Fruit fly (Drosophila melanogaster) whole organism, pupa: Measurements from ENCODE around the gene CG33630.

ENCODE experiments used
- CG10348 ChIP-seq: fragments of 200-800 bp; sonication (Bioruptor generic); IDR thresholded peaks from 2 replicates; pipeline ENCODE4 v1.3.6; 2022; ENCODE audit warnings: missing biosample characterization, missing genetic modification characterization
- CG12605 ChIP-seq: fragments of 200-800 bp; sonication (Bioruptor generic); IDR thresholded peaks from 2 replicates; pipeline ENCODE4 v1.3.6; 2022; ENCODE audit warnings: missing biosample characterization, missing genetic modification characterization
- CG13204 ChIP-seq: fragments of 200-800 bp; sonication (Bioruptor generic); optimal IDR thresholded peaks from 2 replicates; lab custom pipeline; 2018; ENCODE audit warnings: missing biosample characterization, mild to moderate bottlenecking, missing genetic modification characterization, moderate library complexity
- CG14655 ChIP-seq: fragments of 200-800 bp; sonication (Bioruptor generic); optimal IDR thresholded peaks from 3 replicates; lab custom pipeline; 2017; ENCODE audit warnings: mild to moderate bottlenecking, missing biosample characterization, missing genetic modification reagents, missing genetic modification characterization
- CG15710 ChIP-seq: fragments of 200-800 bp; sonication (Bioruptor generic); optimal IDR thresholded peaks from 2 replicates; lab custom pipeline; 2018; ENCODE audit warnings: missing biosample characterization, mild to moderate bottlenecking, missing genetic modification characterization, moderate library complexity
- CG17806 ChIP-seq: fragments of 200-800 bp; sonication (Bioruptor generic); optimal IDR thresholded peaks from 2 replicates; lab custom pipeline; 2018; ENCODE audit warnings: missing biosample characterization, mild to moderate bottlenecking, missing genetic modification characterization, moderate library complexity
- CG32121 ChIP-seq: fragments of 200-800 bp; sonication (Bioruptor generic); IDR thresholded peaks from 2 replicates; pipeline ENCODE4 v1.3.6; 2022; ENCODE audit warnings: missing biosample characterization, missing genetic modification characterization
- CG34367 ChIP-seq: fragments of 200-800 bp; sonication (Bioruptor generic); optimal IDR thresholded peaks from 2 replicates; lab custom pipeline; 2018; ENCODE audit warnings: missing biosample characterization, mild to moderate bottlenecking, missing genetic modification characterization
- CG4496 ChIP-seq: fragments of 200-800 bp; sonication (Bioruptor generic); IDR thresholded peaks from 3 replicates; pipeline ENCODE4 v1.3.6; 2022; ENCODE audit warnings: missing biosample characterization, missing genetic modification characterization
- CG8159 ChIP-seq: fragments of 200-800 bp; sonication (Bioruptor generic); optimal IDR thresholded peaks from 3 replicates; lab custom pipeline; 2018; ENCODE audit warnings: missing biosample characterization, mild to moderate bottlenecking, missing genetic modification characterization, moderate library complexity
- CG8301 ChIP-seq: fragments of 200-800 bp; sonication (Bioruptor generic); optimal IDR thresholded peaks from 2 replicates; lab custom pipeline; 2018; ENCODE audit warnings: missing biosample characterization, mild to moderate bottlenecking, missing genetic modification characterization
- CG9948 ChIP-seq: fragments of 200-800 bp; sonication (Bioruptor generic); optimal IDR thresholded peaks from 2 replicates; lab custom pipeline; 2018; ENCODE audit warnings: missing biosample characterization, mild to moderate bottlenecking, missing genetic modification characterization, moderate library complexity
- D1 ChIP-seq: fragments of 200-800 bp; sonication (Bioruptor generic); optimal IDR thresholded peaks from 2 replicates; lab custom pipeline; 2018; ENCODE audit warnings: missing biosample characterization, mild to moderate bottlenecking, missing genetic modification characterization, moderate library complexity
- EcR ChIP-seq: fragments of 200-800 bp; sonication (Bioruptor generic); optimal IDR thresholded peaks from 3 replicates; lab custom pipeline; 2019; ENCODE audit warnings: missing biosample characterization, missing genetic modification characterization, mild to moderate bottlenecking, moderate library complexity, missing genetic modification reagents
- Ets98B ChIP-seq: fragments of 200-800 bp; sonication (Bioruptor generic); IDR thresholded peaks from 2 replicates; pipeline ENCODE4 v1.3.6; 2022; ENCODE audit warnings: missing biosample characterization, missing genetic modification characterization
- Pif1A ChIP-seq: fragments of 200-800 bp; sonication (Bioruptor generic); optimal IDR thresholded peaks from 3 replicates; lab custom pipeline; 2016; ENCODE audit warnings: missing biosample characterization, missing genetic modification characterization
- Pif1B ChIP-seq: fragments of 200-800 bp; sonication (Bioruptor generic); optimal IDR thresholded peaks from 3 replicates; lab custom pipeline; 2016; ENCODE audit warnings: missing biosample characterization, missing genetic modification characterization
- Snoo ChIP-seq: fragments of 200-800 bp; sonication (Bioruptor generic); optimal IDR thresholded peaks from 3 replicates; lab custom pipeline; 2017; ENCODE audit warnings: missing biosample characterization, mild to moderate bottlenecking, missing genetic modification characterization, inconsistent platforms
- fd96Ca ChIP-seq: fragments of 200-800 bp; sonication (Bioruptor generic); IDR thresholded peaks from 3 replicates; pipeline ENCODE4 v1.3.6; 2022; ENCODE audit warnings: missing biosample characterization, missing genetic modification characterization
- gl ChIP-seq: fragments of 200-800 bp; sonication (Bioruptor generic); optimal IDR thresholded peaks from 2 replicates; lab custom pipeline; 2018; ENCODE audit warnings: missing biosample characterization, mild to moderate bottlenecking, missing genetic modification characterization
- rn ChIP-seq: fragments of 200-800 bp; sonication (Bioruptor generic); IDR thresholded peaks from 2 replicates; pipeline ENCODE4 v1.3.6; 2022; ENCODE audit warnings: missing biosample characterization, missing genetic modification characterization

The CG33630 gene

dm6 chr3R:10078468-10079143 is 16.2 kb downstream of the CG33630 start:
- no peak for TF ChIP-seq rn (GFP tag; lab: Robert Waterston, UW)
- TF ChIP-seq Pif1B, result no peak
- TF ChIP-seq CG8301, result no peak
- TF ChIP-seq CG9948 (tag; lab: Kevin White, UChicago), result no peak

dm6 chr3R:10079267-10079987 is 17.0 kb downstream of the CG33630 start:
- no peak for TF ChIP-seq fd96Ca (GFP tag; lab: Robert Waterston, UW)
- no peak for TF ChIP-seq D1 (tag; lab: Kevin White, UChicago)
- peak; percentile 64 for TF ChIP-seq CG8301
- peak; percentile 81 for TF ChIP-seq CG9948 (tag; lab: Kevin White, UChicago)
- TF ChIP-seq Pif1A (GFP tag; lab: Kevin White, UChicago), result peak; percentile 66
- peak; percentile 81 for TF ChIP-seq CG17806 (tag; lab: Kevin White, UChicago)
- peak; percentile 57 for TF ChIP-seq CG10348 (GFP tag; lab: Robert Waterston, UW)
- TF ChIP-seq CG13204 (GFP tag; lab: Kevin White, UChicago), result no peak
- peak; percentile 54 for TF ChIP-seq CG14655
- TF ChIP-seq Snoo (tag; lab: Kevin White, UChicago), result peak; percentile 24
- TF ChIP-seq CG12605 (GFP tag; lab: Robert Waterston, UW), result peak; percentile 58
- TF ChIP-seq rn (GFP tag; lab: Robert Waterston, UW), result peak; percentile 54; the same call in 1 of the 2 replicates
- TF ChIP-seq CG34367 (tag; lab: Kevin White, UChicago), result peak; percentile 78
- TF ChIP-seq Pif1B, result peak; percentile 29
- TF ChIP-seq gl (tag; lab: Kevin White, UChicago), result peak; percentile 37
- TF ChIP-seq CG32121, result peak; percentile 88
- TF ChIP-seq Ets98B (GFP tag; lab: Robert Waterston, UW), result peak; percentile 85
- TF ChIP-seq CG4496, result peak; percentile 87
- peak; percentile 71 for TF ChIP-seq CG8159 (tag; lab: Kevin White, UChicago)
- peak; percentile 32 for TF ChIP-seq EcR
- TF ChIP-seq CG15710, result peak; percentile 70

DNA sequence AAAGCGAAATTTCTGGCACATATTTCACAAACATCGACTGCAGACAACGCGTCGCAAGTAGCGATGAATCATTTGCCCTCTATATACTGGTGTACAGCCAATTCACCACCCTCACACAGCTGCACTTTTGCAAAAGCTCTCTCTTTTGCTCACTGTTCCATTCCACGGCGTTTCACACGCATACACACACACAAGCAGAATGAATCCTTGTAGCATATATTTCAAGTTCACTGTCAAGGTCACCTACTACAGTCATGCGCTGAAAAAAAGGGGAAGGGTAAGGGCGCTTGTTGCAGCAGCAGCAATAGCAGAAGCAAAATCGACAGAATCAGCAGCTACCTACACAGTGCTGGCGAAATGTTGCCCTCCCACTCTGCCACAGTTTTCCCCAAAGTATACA is 18.3 kb downstream of the CG33630 start:
- TF ChIP-seq gl (tag; lab: Kevin White, UChicago) (no peak), CG4496 (0 out of 3 replicates have a peak, but pooled peaks have one; percentile 35), CG14655 (no peak), Pif1A (GFP tag; lab: Kevin White, UChicago) (no peak), EcR (peak; percentile 87), Pif1B (no peak), CG32121 (0 out of 2 replicates have a peak, but pooled peaks have one; percentile 28)
- TF ChIP-seq, all 21 proteins: peak for 3

dm6 chr3R:10081469-10082111 is 19.2 kb downstream of the CG33630 start:
- peak; percentile 53; the same call in 1 of the 3 replicates for TF ChIP-seq CG4496
- peak; percentile 28 for TF ChIP-seq EcR
- TF ChIP-seq Snoo (tag; lab: Kevin White, UChicago), result no peak
- no peak for TF ChIP-seq CG8159 (tag; lab: Kevin White, UChicago)
- peak; percentile 7 for TF ChIP-seq CG15710
- TF ChIP-seq fd96Ca (GFP tag; lab: Robert Waterston, UW), result peak; percentile 9; the same call in 1 of the 3 replicates
- TF ChIP-seq CG14655, result no peak
- TF ChIP-seq CG17806 (tag; lab: Kevin White, UChicago), result peak; percentile 6
- TF ChIP-seq, all 21 proteins: peak for 5

DNA sequence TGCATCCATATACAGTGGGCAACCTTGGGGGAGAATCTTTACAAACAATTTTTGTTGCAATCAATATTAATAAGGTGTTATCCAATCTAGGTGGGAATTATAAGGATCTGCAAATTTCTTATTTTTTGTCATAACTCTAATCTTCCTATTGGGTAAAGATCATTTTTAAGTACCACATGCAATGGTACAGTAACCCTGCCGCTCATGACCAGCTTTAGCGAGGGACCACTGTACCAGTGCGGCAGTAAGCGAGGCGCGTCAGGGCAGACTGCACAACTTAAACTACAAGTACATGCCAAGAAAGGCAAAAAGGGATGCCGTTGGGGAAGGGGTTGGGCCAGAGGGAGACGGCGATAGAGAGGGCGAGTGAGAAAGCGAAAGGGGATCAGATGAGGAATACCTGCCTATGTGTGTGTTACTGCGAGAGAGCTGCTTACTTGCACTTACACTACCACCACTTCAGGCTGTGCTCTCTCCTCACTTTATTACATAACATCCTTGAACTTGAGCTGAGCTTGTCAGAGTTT is 20.2 kb downstream of the CG33630 start:
- TF ChIP-seq gl (tag; lab: Kevin White, UChicago) (peak; percentile 87), CG12605 (GFP tag; lab: Robert Waterston, UW) (0 out of 2 replicates have a peak, but pooled peaks have one; percentile 20), CG14655 (peak; percentile 66), CG13204 (GFP tag; lab: Kevin White, UChicago) (peak; percentile 78), CG10348 (GFP tag; lab: Robert Waterston, UW) (no peak), CG32121 (no peak), Snoo (tag; lab: Kevin White, UChicago) (peak; percentile 59), Ets98B (GFP tag; lab: Robert Waterston, UW) (peak; percentile 31; the same call in 1 of the 2 replicates), Pif1B (peak; percentile 73), fd96Ca (GFP tag; lab: Robert Waterston, UW) (peak; percentile 82), CG15710 (peak; percentile 93), CG34367 (tag; lab: Kevin White, UChicago) (peak; percentile 90), CG8159 (tag; lab: Kevin White, UChicago) (peak; percentile 94), EcR (peak; percentile 37), CG9948 (tag; lab: Kevin White, UChicago) (peak; percentile 94), CG8301 (peak; percentile 54), D1 (tag; lab: Kevin White, UChicago) (peak; percentile 81), CG17806 (tag; lab: Kevin White, UChicago) (peak; percentile 90), Pif1A (GFP tag; lab: Kevin White, UChicago) (peak; percentile 79), CG4496 (peak; percentile 83), rn (GFP tag; lab: Robert Waterston, UW) (peak; percentile 37; the same call in 1 of the 2 replicates)
- TF ChIP-seq, all 21 proteins: peak for 19
